Worm (Caenorhabditis elegans) whole organism, L2 larva: ENCODE measurements around the gene pmp-1.
A peak's percentile ranks its signal among the peaks of the same experiment; 100 is the strongest.

Experiments
- C34F6.9 ChIP-seq: fragments of 150-350 bp; optimal IDR thresholded peaks from 2 replicates; lab custom pipeline; 2014; ENCODE audit warnings: missing biosample characterization, missing genetic modification characterization
- F13H6.1 ChIP-seq: sonication (generic microtip); optimal IDR thresholded peaks from 2 replicates; lab custom pipeline; 2016; ENCODE audit warnings: missing genetic modification characterization, missing compliant biosample characterization
- R02D3.7 ChIP-seq: fragments of 150-350 bp; optimal IDR thresholded peaks from 2 replicates; lab custom pipeline; 2014; ENCODE audit warnings: missing biosample characterization, missing genetic modification characterization
- Y55F3AM.14 ChIP-seq: fragments of 200-800 bp; sonication (Bioruptor generic); optimal IDR thresholded peaks from 2 replicates; lab custom pipeline; 2018; ENCODE audit warnings: mild to moderate bottlenecking, missing genetic modification characterization, missing compliant biosample characterization
- ZK546.5 ChIP-seq: sonication (generic microtip); optimal IDR thresholded peaks from 2 replicates; lab custom pipeline; 2017; ENCODE audit warnings: missing biosample characterization, missing genetic modification characterization
- alr-1 ChIP-seq: fragments of 150-350 bp; optimal IDR thresholded peaks from 2 replicates; lab custom pipeline; 2014; ENCODE audit warnings: missing biosample characterization, missing genetic modification characterization
- ama-1 ChIP-seq: fragments of 150-350 bp; optimal IDR thresholded peaks from 2 replicates; lab custom pipeline; 2018; ENCODE audit warnings: inconsistent platforms
- blmp-1 ChIP-seq: sonication (generic microtip); optimal IDR thresholded peaks from 2 replicates; lab custom pipeline; 2017; ENCODE audit warnings: missing genetic modification characterization, mild to moderate bottlenecking, missing compliant biosample characterization, antibody characterized with exemption, moderate library complexity; ENCODE audit not compliant: insufficient read depth
- ceh-16 ChIP-seq: fragments of 150-350 bp; optimal IDR thresholded peaks from 2 replicates; lab custom pipeline; 2014; ENCODE audit warnings: missing biosample characterization, missing genetic modification characterization
- ceh-82 ChIP-seq: fragments of 150-350 bp; optimal IDR thresholded peaks from 2 replicates; lab custom pipeline; 2014; ENCODE audit warnings: missing biosample characterization, missing genetic modification characterization
- crh-2 ChIP-seq: sonication (generic microtip); optimal IDR thresholded peaks from 2 replicates; lab custom pipeline; 2017; ENCODE audit warnings: missing biosample characterization, missing genetic modification characterization
- dmd-4 ChIP-seq: sonication (generic microtip); optimal IDR thresholded peaks from 2 replicates; lab custom pipeline; 2017; ENCODE audit warnings: missing biosample characterization, missing genetic modification characterization
- elt-1 ChIP-seq: fragments of 150-350 bp; optimal IDR thresholded peaks from 2 replicates; lab custom pipeline; 2014; ENCODE audit warnings: missing biosample characterization, missing genetic modification characterization
- elt-3 ChIP-seq: sonication (generic microtip); optimal IDR thresholded peaks from 2 replicates; lab custom pipeline; 2017; ENCODE audit warnings: missing biosample characterization, missing genetic modification characterization
- fos-1 ChIP-seq: fragments of 150-350 bp; optimal IDR thresholded peaks from 2 replicates; lab custom pipeline; 2014; ENCODE audit warnings: missing biosample characterization, missing genetic modification characterization
- lin-11 ChIP-seq: fragments of 150-350 bp; sonication (generic microtip); optimal IDR thresholded peaks from 2 replicates; lab custom pipeline; 2014; ENCODE audit warnings: missing biosample characterization, missing genetic modification characterization, inconsistent platforms, mixed read lengths
- lin-13 ChIP-seq: fragments of 150-350 bp; optimal IDR thresholded peaks from 2 replicates; lab custom pipeline; 2014; ENCODE audit warnings: missing biosample characterization, missing genetic modification reagents, missing genetic modification characterization
- lin-39 ChIP-seq: fragments of 150-350 bp; optimal IDR thresholded peaks from 2 replicates; lab custom pipeline; 2014; ENCODE audit warnings: missing biosample characterization, missing genetic modification reagents, missing genetic modification characterization
- lsy-2 ChIP-seq, 2 experiments: fragments of 150-350 bp in 1 of 2; sonication (generic microtip) in 1 of 2; optimal IDR thresholded peaks; 2 replicates each; lab custom pipeline; 2014 to 2017; ENCODE audit warnings: missing biosample characterization in 2 of 2, missing genetic modification characterization in 2 of 2
- mbf-1 ChIP-seq: sonication (generic microtip); optimal IDR thresholded peaks from 2 replicates; lab custom pipeline; 2017; ENCODE audit warnings: missing biosample characterization, missing genetic modification characterization
- mdl-1 ChIP-seq, 2 experiments: fragments of 150-350 bp in 1 of 2; sonication (generic microtip) in 1 of 2; optimal IDR thresholded peaks; 2 replicates each; lab custom pipeline; 2017; ENCODE audit warnings: missing biosample characterization in 2 of 2, missing genetic modification characterization in 2 of 2
- nhr-11 ChIP-seq: fragments of 150-350 bp; optimal IDR thresholded peaks from 2 replicates; lab custom pipeline; 2014; ENCODE audit warnings: missing biosample characterization, missing genetic modification characterization
- nhr-12 ChIP-seq: fragments of 150-350 bp; optimal IDR thresholded peaks from 2 replicates; lab custom pipeline; 2014; ENCODE audit warnings: missing biosample characterization, missing genetic modification characterization
- nhr-129 ChIP-seq: fragments of 150-350 bp; optimal IDR thresholded peaks from 2 replicates; lab custom pipeline; 2014; ENCODE audit warnings: missing biosample characterization, missing genetic modification characterization
- nhr-23 ChIP-seq: fragments of 150-350 bp; optimal IDR thresholded peaks from 2 replicates; lab custom pipeline; 2014; ENCODE audit warnings: missing biosample characterization, missing genetic modification reagents, missing genetic modification characterization
- nhr-25 ChIP-seq: fragments of 150-350 bp; sonication (generic microtip); optimal IDR thresholded peaks from 3 replicates; lab custom pipeline; 2014; ENCODE audit warnings: missing biosample characterization, missing genetic modification characterization
- nhr-6 ChIP-seq: fragments of 150-350 bp; optimal IDR thresholded peaks from 2 replicates; lab custom pipeline; 2014; ENCODE audit warnings: missing biosample characterization, missing genetic modification characterization
- nhr-77 ChIP-seq: fragments of 150-350 bp; optimal IDR thresholded peaks from 2 replicates; lab custom pipeline; 2014; ENCODE audit warnings: missing biosample characterization, missing genetic modification characterization
- peb-1 ChIP-seq: fragments of 150-350 bp; optimal IDR thresholded peaks from 2 replicates; lab custom pipeline; 2014; ENCODE audit warnings: missing biosample characterization, missing genetic modification characterization
- sem-4 ChIP-seq: fragments of 150-350 bp; optimal IDR thresholded peaks from 2 replicates; lab custom pipeline; 2014; ENCODE audit warnings: missing biosample characterization, missing genetic modification reagents, missing genetic modification characterization
- sma-3 ChIP-seq: sonication (generic microtip); optimal IDR thresholded peaks from 2 replicates; lab custom pipeline; 2016; ENCODE audit warnings: missing genetic modification reagents, missing genetic modification characterization, missing compliant biosample characterization
- sma-9 ChIP-seq, 2 experiments: fragments of 150-350 bp in 1 of 2; sonication (generic microtip) in 1 of 2; optimal IDR thresholded peaks; 2 replicates each; lab custom pipeline; 2014 to 2016; ENCODE audit warnings: missing genetic modification characterization in 2 of 2, mild to moderate bottlenecking in 1 of 2, missing biosample characterization in 1 of 2, missing compliant biosample characterization in 1 of 2, missing genetic modification reagents in 1 of 2, moderate library complexity in 1 of 2
- snpc-4 ChIP-seq: fragments of 150-350 bp; optimal IDR thresholded peaks from 2 replicates; lab custom pipeline; 2014; ENCODE audit warnings: missing biosample characterization, missing genetic modification characterization
- unc-39 ChIP-seq: fragments of 150-350 bp; optimal IDR thresholded peaks from 2 replicates; lab custom pipeline; 2014; ENCODE audit warnings: missing biosample characterization, missing genetic modification characterization
- unc-55 ChIP-seq: fragments of 150-350 bp; sonication (generic microtip); optimal IDR thresholded peaks from 3 replicates; lab custom pipeline; 2014; ENCODE audit warnings: missing biosample characterization, missing genetic modification reagents, missing genetic modification characterization
- unc-62 ChIP-seq: fragments of 150-350 bp; optimal IDR thresholded peaks from 2 replicates; lab custom pipeline; 2014; ENCODE audit warnings: missing biosample characterization, missing genetic modification reagents, missing genetic modification characterization
- ztf-1 ChIP-seq: fragments of 200-800 bp; sonication (Bioruptor generic); conservative IDR thresholded peaks from 2 replicates; pipeline ENCODE4 v1.3.6; 2022; ENCODE audit warnings: missing genetic modification characterization, missing compliant biosample characterization
- ztf-11 ChIP-seq: sonication (generic microtip); optimal IDR thresholded peaks from 2 replicates; lab custom pipeline; 2017; ENCODE audit warnings: missing biosample characterization, missing genetic modification characterization
- ztf-4 ChIP-seq: fragments of 150-350 bp; optimal IDR thresholded peaks from 2 replicates; lab custom pipeline; 2014; ENCODE audit warnings: missing biosample characterization, missing genetic modification characterization

pmp-1 gene

DNA sequence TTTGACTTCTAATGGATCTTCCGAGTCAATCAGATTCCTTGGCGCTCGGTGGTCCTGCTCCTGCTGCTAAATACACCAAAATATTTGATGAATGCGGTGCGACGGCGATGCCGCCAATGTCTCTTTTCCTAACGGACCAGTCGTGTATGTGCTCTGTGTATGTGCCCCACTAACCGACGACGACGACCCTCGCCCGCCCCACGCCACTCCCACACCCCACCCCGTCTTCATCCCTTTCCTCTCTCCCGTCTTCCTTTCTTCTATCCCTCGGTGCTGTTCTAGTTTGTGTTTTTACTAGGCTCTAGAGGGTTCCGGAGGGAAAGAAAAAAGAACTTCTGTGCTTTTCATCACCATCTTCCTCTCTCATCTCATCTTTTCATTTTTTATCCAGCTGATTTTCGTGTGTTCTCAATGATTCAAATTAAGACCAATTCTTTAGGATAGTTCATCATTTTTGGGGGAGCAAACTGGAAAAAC lies 48.9 kb downstream of the pmp-1 start, which contains the start of gene egl-27:
Gene egl-27, plus strand, starts transcription at position 427 of the 477 bp plus-strand sequence.
- TF ChIP-seq nhr-11 (tag; lab: Kevin White, UChicago) (no peak), blmp-1 (no peak), unc-55 (no peak), snpc-4 (tag; lab: Kevin White, UChicago) (no peak), sma-9 (GFP tag; optimal IDR thresholded peaks at IDR 0.05; lab: Kevin White, UChicago) (no peak), sma-9 (tag; optimal IDR thresholded peaks at IDR 0.05; lab: Kevin White, UChicago) (no peak), dmd-4 (no peak), lin-39 (tag; lab: Kevin White, UChicago) (no peak), crh-2 (tag; lab: Kevin White, UChicago) (no peak), nhr-12 (no peak), R02D3.7 (tag; lab: Kevin White, UChicago) (no peak), nhr-25 (tag; lab: Kevin White, UChicago) (no peak)

DNA sequence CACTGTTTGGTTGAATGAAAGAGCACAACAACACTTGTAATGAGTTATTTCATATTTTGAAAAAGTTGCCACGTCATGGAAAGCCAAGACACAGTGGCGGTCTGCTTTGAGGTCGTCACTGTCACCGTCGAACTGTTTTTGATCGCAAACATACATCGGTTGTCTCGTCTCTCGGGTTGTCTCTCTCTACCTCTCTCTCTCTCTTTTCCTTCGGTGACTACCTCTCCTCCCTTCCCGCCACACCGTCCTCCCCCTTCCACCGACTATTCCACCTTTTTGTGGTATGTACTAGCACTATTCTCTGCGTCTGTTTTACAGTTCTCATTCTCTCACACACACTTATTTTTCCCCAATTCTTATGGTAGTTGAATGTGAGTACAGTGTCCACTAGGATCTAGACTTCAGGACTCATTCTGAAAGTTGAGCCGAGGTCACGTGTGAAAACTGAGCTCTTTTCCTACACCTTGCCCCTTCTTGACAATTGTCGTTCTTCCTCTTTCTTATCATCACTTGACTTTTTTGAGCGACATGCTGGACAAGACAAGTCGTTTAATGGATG lies 49.7 kb downstream of the pmp-1 start:
- TF ChIP-seq mbf-1 (tag; lab: Kevin White, UChicago) (no peak), fos-1 (tag; lab: Kevin White, UChicago) (peak; percentile 32), nhr-25 (tag; lab: Kevin White, UChicago) (peak; percentile 55), sma-3 (GFP tag; lab: Kevin White, UChicago) (peak; percentile 17), snpc-4 (tag; lab: Kevin White, UChicago) (no peak), nhr-6 (tag; lab: Kevin White, UChicago) (no peak), elt-3 (no peak), C34F6.9 (tag; lab: Kevin White, UChicago) (peak; percentile 5), F13H6.1 (peak; percentile 62), unc-62 (GFP tag; lab: Kevin White, UChicago) (no peak), ZK546.5 (tag; lab: Kevin White, UChicago) (no peak), lsy-2 (tag; optimal IDR thresholded peaks at IDR 0.05; lab: Kevin White, UChicago) (peak in 1 of 2 experiments; percentile 9), ztf-11 (no peak), nhr-129 (tag; lab: Kevin White, UChicago) (peak; percentile 74), blmp-1 (peak; percentile 44), nhr-77 (tag; lab: Kevin White, UChicago) (no peak), crh-2 (tag; lab: Kevin White, UChicago) (peak; percentile 75), alr-1 (tag; lab: Kevin White, UChicago) (no peak), Y55F3AM.14 (GFP tag; lab: Kevin White, UChicago) (no peak), sma-9 (GFP tag; optimal IDR thresholded peaks at IDR 0.05; lab: Kevin White, UChicago) (peak; percentile 31), sma-9 (tag; optimal IDR thresholded peaks at IDR 0.05; lab: Kevin White, UChicago) (no peak)
- TF ChIP-seq, all 48 proteins: peak for 10

DNA sequence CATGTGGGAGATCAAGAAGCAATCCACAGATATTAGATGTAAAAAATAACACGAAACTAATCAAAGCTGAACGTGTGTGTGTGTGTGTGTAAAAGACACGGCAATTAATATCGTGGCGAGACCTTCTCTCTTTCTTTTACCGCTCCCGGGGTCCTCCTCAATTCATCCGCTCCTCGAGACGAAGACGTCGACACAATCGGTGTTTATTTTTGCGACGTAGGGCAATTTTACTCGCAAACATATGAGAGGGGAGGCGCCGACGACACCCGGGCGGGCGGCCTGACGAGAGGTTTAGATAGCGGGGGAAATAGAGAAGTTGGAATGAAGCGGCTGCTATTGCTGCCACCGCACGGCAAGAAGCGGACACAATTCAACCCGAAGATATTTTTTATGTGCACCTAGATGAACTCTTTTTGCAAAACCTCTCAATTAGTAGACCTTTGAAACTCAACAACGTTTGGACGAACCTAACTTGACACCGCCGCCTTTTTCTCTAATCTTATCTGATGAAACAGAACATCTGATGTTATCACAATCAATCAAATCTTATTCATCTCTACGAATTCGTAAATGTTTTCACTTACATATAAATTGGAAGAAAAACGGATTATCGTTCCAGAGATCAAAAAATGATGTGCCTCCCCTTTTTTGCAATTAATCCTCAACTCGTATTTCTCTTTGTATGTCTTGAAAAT lies 50.7 kb downstream of the pmp-1 start:
- no peak for TF ChIP-seq peb-1 (tag; lab: Kevin White, UChicago)
- no peak for TF ChIP-seq ZK546.5 (tag; lab: Kevin White, UChicago)
- TF ChIP-seq sma-9 (GFP tag; optimal IDR thresholded peaks at IDR 0.05; lab: Kevin White, UChicago) = peak; percentile 27
- TF ChIP-seq sma-9 (tag; optimal IDR thresholded peaks at IDR 0.05; lab: Kevin White, UChicago) = no peak
- peak; percentile 81 for TF ChIP-seq elt-1 (tag; lab: Kevin White, UChicago)
- TF ChIP-seq dmd-4 = no peak
- no peak for TF ChIP-seq nhr-11 (tag; lab: Kevin White, UChicago)
- TF ChIP-seq elt-3 = no peak
- TF ChIP-seq ama-1 (lab: Kevin White, UChicago) = no peak
- peak; percentile 12 for TF ChIP-seq nhr-25 (tag; lab: Kevin White, UChicago)
- TF ChIP-seq sma-3 (GFP tag; lab: Kevin White, UChicago) = no peak
- TF ChIP-seq fos-1 (tag; lab: Kevin White, UChicago) = no peak
- no peak for TF ChIP-seq snpc-4 (tag; lab: Kevin White, UChicago)
- peak; percentile 30 for TF ChIP-seq F13H6.1
- no peak for TF ChIP-seq unc-62 (GFP tag; lab: Kevin White, UChicago)

DNA sequence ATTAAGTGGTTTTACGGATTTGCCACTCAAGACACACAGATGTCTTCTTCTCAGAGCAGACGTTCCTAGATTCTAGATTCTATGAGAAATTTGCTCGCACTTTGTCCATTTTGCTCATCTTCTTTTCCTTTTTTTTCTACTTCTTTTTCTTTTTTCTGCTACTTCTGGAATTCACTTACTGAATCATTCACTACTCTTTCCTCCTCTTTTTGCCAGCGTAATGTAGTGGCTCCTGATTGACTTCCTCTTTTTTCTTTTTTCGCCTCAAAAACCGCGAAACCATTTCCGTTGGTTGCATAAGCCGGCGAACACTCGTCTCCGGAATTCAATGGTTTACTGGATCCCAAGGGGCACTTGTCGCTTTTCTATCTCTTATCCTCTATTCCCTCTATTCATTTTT lies 51.3 kb downstream of the pmp-1 start:
- no peak for TF ChIP-seq ztf-4
- TF ChIP-seq nhr-23 = no peak
- no peak for TF ChIP-seq C34F6.9 (tag; lab: Kevin White, UChicago)
- TF ChIP-seq lin-11 = no peak
- no peak for TF ChIP-seq nhr-11 (tag; lab: Kevin White, UChicago)
- no peak for TF ChIP-seq ama-1 (lab: Kevin White, UChicago)
- TF ChIP-seq nhr-12 = no peak
- no peak for TF ChIP-seq sem-4 (tag; lab: Kevin White, UChicago)
- TF ChIP-seq ztf-1 (GFP tag; lab: Robert Waterston, UW) = no peak
- TF ChIP-seq ZK546.5 (tag; lab: Kevin White, UChicago) = no peak
- no peak for TF ChIP-seq mdl-1 (tag; optimal IDR thresholded peaks at IDR 0.05; lab: Kevin White, UChicago)
- TF ChIP-seq lin-39 (tag; lab: Kevin White, UChicago) = no peak
- TF ChIP-seq nhr-25 (tag; lab: Kevin White, UChicago) = no peak
- TF ChIP-seq unc-39 = no peak
- TF ChIP-seq blmp-1 = no peak
- TF ChIP-seq lin-13 = no peak
- TF ChIP-seq ceh-82 = no peak
- no peak for TF ChIP-seq ceh-16
- no peak for TF ChIP-seq elt-3
